Worm (Caenorhabditis elegans) whole organism, L4 larva: ENCODE results near the gene ugt-57.
A peak's percentile ranks its signal among the peaks of the same experiment; 100 is the strongest.

Source experiments
- F37D6.2 ChIP-seq: sonication (generic microtip); optimal IDR thresholded peaks from 2 replicates; lab custom pipeline; 2016; ENCODE audit warnings: mild to moderate bottlenecking, missing genetic modification characterization, missing compliant biosample characterization
- F49E8.2 ChIP-seq: sonication (generic microtip); optimal IDR thresholded peaks from 2 replicates; lab custom pipeline; 2016; ENCODE audit warnings: missing compliant biosample characterization, mild to moderate bottlenecking, missing genetic modification characterization, borderline replicate concordance
- Y105C5A.15 ChIP-seq: fragments of 200-800 bp; sonication (Bioruptor generic); IDR thresholded peaks from 2 replicates; pipeline ENCODE4 v1.3.6; 2022; ENCODE audit warnings: missing genetic modification characterization, missing compliant biosample characterization
- Y48G9A.11 ChIP-seq: fragments of 200-800 bp; sonication (Bioruptor generic); IDR thresholded peaks from 2 replicates; pipeline ENCODE4 v1.3.6; 2022; ENCODE audit warnings: missing genetic modification reagents, missing genetic modification characterization, missing compliant biosample characterization
- ZK337.2 ChIP-seq: fragments of 200-800 bp; sonication (Bioruptor generic); IDR thresholded peaks from 2 replicates; pipeline ENCODE4 v1.3.6; 2022; ENCODE audit warnings: missing genetic modification reagents, missing genetic modification characterization, missing compliant biosample characterization
- aha-1 ChIP-seq: fragments of 150-350 bp; peaks from one replicate; lab custom pipeline; 2014; ENCODE audit warnings: missing biosample characterization, missing genetic modification characterization
- attf-4 ChIP-seq: sonication (generic microtip); optimal IDR thresholded peaks from 3 replicates; lab custom pipeline; 2017; ENCODE audit warnings: missing biosample characterization, missing genetic modification characterization
- ceh-20 ChIP-seq: fragments of 200-800 bp; sonication (Bioruptor generic); IDR thresholded peaks from 2 replicates; pipeline ENCODE4 v1.3.6; 2022; ENCODE audit warnings: missing genetic modification reagents, missing genetic modification characterization, missing compliant biosample characterization
- ceh-28 ChIP-seq: fragments of 150-350 bp; optimal IDR thresholded peaks from 2 replicates; lab custom pipeline; 2014; ENCODE audit warnings: missing biosample characterization, missing genetic modification reagents, missing genetic modification characterization
- ceh-44 ChIP-seq: fragments of 200-800 bp; sonication (Bioruptor generic); IDR thresholded peaks from 2 replicates; pipeline ENCODE4 v1.3.6; 2022; ENCODE audit warnings: missing genetic modification reagents, missing genetic modification characterization, missing compliant biosample characterization
- dmd-8 ChIP-seq: fragments of 200-800 bp; sonication (Bioruptor generic); IDR thresholded peaks from 2 replicates; pipeline ENCODE4 v1.3.6; 2022; ENCODE audit warnings: missing genetic modification characterization, missing compliant biosample characterization
- dmd-9 ChIP-seq: fragments of 200-800 bp; sonication (Bioruptor generic); IDR thresholded peaks from 2 replicates; pipeline ENCODE4 v1.3.6; 2022; ENCODE audit warnings: missing genetic modification reagents, missing genetic modification characterization, missing compliant biosample characterization
- dpl-1 ChIP-seq: fragments of 150-350 bp; optimal IDR thresholded peaks from 2 replicates; lab custom pipeline; 2014; ENCODE audit warnings: missing biosample characterization, missing genetic modification reagents, missing genetic modification characterization
- duxl-1 ChIP-seq: sonication (generic microtip); optimal IDR thresholded peaks from 2 replicates; lab custom pipeline; 2016; ENCODE audit warnings: mild to moderate bottlenecking, missing genetic modification characterization, moderate library complexity, missing compliant biosample characterization; ENCODE audit not compliant: poor library complexity
- gei-8 ChIP-seq: fragments of 200-800 bp; sonication (Bioruptor generic); optimal IDR thresholded peaks from 2 replicates; lab custom pipeline; 2018; ENCODE audit warnings: mild to moderate bottlenecking, missing genetic modification characterization, missing compliant biosample characterization
- hlh-11 ChIP-seq: fragments of 200-800 bp; sonication (Bioruptor generic); optimal IDR thresholded peaks from 2 replicates; lab custom pipeline; 2018; ENCODE audit warnings: mild to moderate bottlenecking, missing genetic modification characterization, missing compliant biosample characterization
- jun-1 ChIP-seq: fragments of 150-350 bp; optimal IDR thresholded peaks from 2 replicates; lab custom pipeline; 2014; ENCODE audit warnings: missing biosample characterization, missing genetic modification reagents, missing genetic modification characterization
- lin-15B ChIP-seq: fragments of 150-350 bp; sonication (generic microtip); optimal IDR thresholded peaks from 3 replicates; lab custom pipeline; 2014; ENCODE audit warnings: missing biosample characterization, missing genetic modification characterization
- madf-5 ChIP-seq, 2 experiments: fragments of 200-800 bp; sonication (Bioruptor generic); IDR thresholded peaks; 2 replicates each; pipeline ENCODE4 v1.3.6; 2022; ENCODE audit warnings: missing compliant biosample characterization in 2 of 2, missing genetic modification characterization in 2 of 2
- mxl-3 ChIP-seq: fragments of 200-800 bp; sonication (Bioruptor generic); optimal IDR thresholded peaks from 2 replicates; lab custom pipeline; 2018; ENCODE audit warnings: mild to moderate bottlenecking, missing genetic modification characterization, missing compliant biosample characterization
- nhr-10 ChIP-seq: fragments of 150-350 bp; optimal IDR thresholded peaks from 2 replicates; lab custom pipeline; 2014; ENCODE audit warnings: missing biosample characterization, missing genetic modification characterization
- nhr-102 ChIP-seq: sonication (generic microtip); optimal IDR thresholded peaks from 2 replicates; lab custom pipeline; 2016; ENCODE audit warnings: mild to moderate bottlenecking, missing genetic modification characterization, moderate library complexity, missing compliant biosample characterization
- nhr-111 ChIP-seq: fragments of 200-800 bp; sonication (Bioruptor generic); optimal IDR thresholded peaks from 2 replicates; lab custom pipeline; 2018; ENCODE audit warnings: mild to moderate bottlenecking, missing genetic modification characterization, missing compliant biosample characterization
- nhr-25 ChIP-seq: sonication (generic microtip); optimal IDR thresholded peaks from 2 replicates; lab custom pipeline; 2017; ENCODE audit warnings: missing genetic modification characterization, mild to moderate bottlenecking, missing compliant biosample characterization, antibody characterized with exemption, moderate library complexity, borderline replicate concordance; ENCODE audit not compliant: insufficient read depth
- nhr-28 ChIP-seq: fragments of 150-350 bp; optimal IDR thresholded peaks from 2 replicates; lab custom pipeline; 2014; ENCODE audit warnings: missing biosample characterization, missing genetic modification characterization
- nhr-6 ChIP-seq: fragments of 150-350 bp; optimal IDR thresholded peaks from 2 replicates; lab custom pipeline; 2014; ENCODE audit warnings: missing biosample characterization, missing genetic modification characterization
- php-3 ChIP-seq: fragments of 200-800 bp; sonication (Bioruptor generic); IDR thresholded peaks from 2 replicates; pipeline ENCODE4 v1.3.6; 2022; ENCODE audit warnings: missing genetic modification reagents, missing genetic modification characterization, missing compliant biosample characterization
- rbr-2 ChIP-seq: sonication (generic microtip); optimal IDR thresholded peaks from 2 replicates; lab custom pipeline; 2016; ENCODE audit warnings: missing genotype, missing genetic modification characterization, missing compliant biosample characterization
- saeg-2 ChIP-seq: fragments of 200-800 bp; sonication (Bioruptor generic); IDR thresholded peaks from 2 replicates; pipeline ENCODE4 v1.3.6; 2022; ENCODE audit warnings: missing genetic modification reagents, missing genetic modification characterization, missing compliant biosample characterization
- set-16 ChIP-seq: fragments of 200-800 bp; sonication (Bioruptor generic); IDR thresholded peaks from 2 replicates; pipeline ENCODE4 v1.3.6; 2022; ENCODE audit warnings: missing genetic modification reagents, missing genetic modification characterization, missing compliant biosample characterization
- tra-1 ChIP-seq: fragments of 200-800 bp; sonication (Bioruptor generic); IDR thresholded peaks from 2 replicates; pipeline ENCODE4 v1.3.6; 2022; ENCODE audit warnings: missing genetic modification reagents, missing genetic modification characterization, missing compliant biosample characterization
- unc-39 ChIP-seq: sonication (generic microtip); optimal IDR thresholded peaks from 2 replicates; lab custom pipeline; 2017; ENCODE audit warnings: missing biosample characterization, missing genetic modification characterization
- unc-62 ChIP-seq, 3 experiments: fragments of 150-350 bp in 1 of 3; sonication (generic microtip); optimal IDR thresholded peaks in 2 of 3; peaks in 1 of 3; 1 replicate in 1 of 3; 2 replicates in 2 of 3; lab custom pipeline; 2014 to 2017; ENCODE audit warnings: missing biosample characterization in 3 of 3, missing genetic modification characterization in 3 of 3, missing genetic modification reagents in 3 of 3, missing genotype in 1 of 3
- vab-7 ChIP-seq: fragments of 200-800 bp; sonication (Bioruptor generic); IDR thresholded peaks from 2 replicates; pipeline ENCODE4 v1.3.6; 2022; ENCODE audit warnings: missing genetic modification reagents, missing genetic modification characterization, missing compliant biosample characterization
- zag-1 ChIP-seq: fragments of 150-350 bp; optimal IDR thresholded peaks from 2 replicates; lab custom pipeline; 2014; ENCODE audit warnings: missing biosample characterization, missing genetic modification characterization
- zip-11 ChIP-seq: fragments of 200-800 bp; sonication (Bioruptor generic); IDR thresholded peaks from 2 replicates; pipeline ENCODE4 v1.3.6; 2022; ENCODE audit warnings: missing genetic modification characterization, missing compliant biosample characterization

ugt-57 gene

ce11 chrX:6991427-6991826 lies at the start of gene ugt-57:
TSS of gene ugt-57 (plus strand) at chrX:6991727.
- TF ChIP-seq ceh-44 (GFP tag; lab: Robert Waterston, UW) = no peak
- TF ChIP-seq duxl-1 = no peak
- no peak for TF ChIP-seq gei-8 (GFP tag; lab: Kevin White, UChicago)
- TF ChIP-seq Y48G9A.11 (GFP tag; lab: Robert Waterston, UW) = no peak
- no peak for TF ChIP-seq dpl-1 (GFP tag; lab: Kevin White, UChicago)

ce11 chrX:6946789-6947188 lies 44.7 kb upstream of the ugt-57 start:
- TF ChIP-seq vab-7 (GFP tag; lab: Robert Waterston, UW) (no peak), gei-8 (GFP tag; lab: Kevin White, UChicago) (no peak), unc-62 (GFP tag; optimal IDR thresholded peaks at IDR 0.05 in 1 of 2; lab: Kevin White, UChicago) (peak in 1 of 2 experiments; percentile 96), unc-62 (tag; optimal IDR thresholded peaks at IDR 0.05; lab: Kevin White, UChicago) (no peak), nhr-111 (GFP tag; lab: Kevin White, UChicago) (no peak), madf-5 (GFP tag; IDR thresholded peaks at IDR 0.05; lab: Robert Waterston, UW) (no peak), hlh-11 (no peak)
- TF ChIP-seq, all 104 proteins: peak for 1

- TF ChIP-seq nhr-6 (tag; lab: Kevin White, UChicago) (no peak), duxl-1 (no peak), nhr-25 (tag; lab: Kevin White, UChicago) (no peak), ceh-28 (no peak), nhr-102 (tag; lab: Kevin White, UChicago) (no peak), dmd-9 (GFP tag; lab: Robert Waterston, UW) (no peak), ceh-20 (GFP tag; lab: Robert Waterston, UW) (no peak), tra-1 (GFP tag; lab: Robert Waterston, UW) (no peak), saeg-2 (GFP tag; lab: Robert Waterston, UW) (no peak), F37D6.2 (tag; lab: Kevin White, UChicago) (no peak), php-3 (GFP tag; lab: Robert Waterston, UW) (no peak), mxl-3 (GFP tag; lab: Kevin White, UChicago) (no peak), rbr-2 (no peak), ZK337.2 (no peak), zag-1 (no peak), zip-11 (GFP tag; lab: Robert Waterston, UW) (no peak), Y48G9A.11 (GFP tag; lab: Robert Waterston, UW) (no peak), nhr-10 (tag; lab: Kevin White, UChicago) (no peak)
Measured at ce11 chrX:6953339-6953738, 38.2 kb upstream of the ugt-57 start.

- TF ChIP-seq dmd-8 (GFP tag; lab: Robert Waterston, UW) (no peak), set-16 (GFP tag; lab: Robert Waterston, UW) (no peak), ceh-44 (GFP tag; lab: Robert Waterston, UW) (no peak), nhr-28 (tag; lab: Kevin White, UChicago) (no peak), attf-4 (no peak), aha-1 (tag; lab: Kevin White, UChicago) (no peak), F49E8.2 (no peak), lin-15B (tag; lab: Kevin White, UChicago) (no peak), jun-1 (no peak), Y105C5A.15 (GFP tag; lab: Robert Waterston, UW) (no peak), unc-39 (no peak)
Measured at ce11 chrX:6956299-6956698, 35.2 kb upstream of the ugt-57 start, which contains the start of gene inx-1. TSS of gene inx-1 (minus strand) at chrX:6956399.
